Fruit fly (Drosophila melanogaster): ENCODE data around the gene yellow-h.

yellow-h gene

DNA sequence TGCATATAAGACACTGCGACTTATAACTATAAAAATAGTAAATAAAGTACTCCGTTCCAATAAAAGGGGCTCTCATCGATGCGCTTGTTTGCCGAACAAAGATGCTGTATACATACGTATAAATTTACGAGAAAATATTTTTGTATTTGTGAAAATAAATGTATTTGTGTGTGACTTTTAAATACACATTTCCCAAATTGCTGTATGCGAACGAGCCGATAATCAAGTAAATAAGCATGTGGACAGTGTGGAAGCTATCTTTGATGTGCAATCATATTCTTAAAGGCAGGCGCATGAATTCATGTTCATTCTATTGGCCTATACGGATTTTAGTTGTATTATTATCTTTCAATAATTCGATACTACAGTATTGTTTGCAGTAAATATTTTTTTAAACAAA lies 3.5 kb downstream of the yellow-h start:
- TF ChIP-seq CG2199 (GFP tag; IDR thresholded peaks at IDR 0.05) (peak; percentile 97), hkb (optimal IDR thresholded peaks at IDR 0.05) (no peak), hkb (GFP tag; IDR thresholded peaks at IDR 0.05) (no peak), CG10147 (GFP tag; optimal IDR thresholded peaks at IDR 0.05) (peak; percentile 6), Sox102F (GFP tag; optimal IDR thresholded peaks at IDR 0.05) (no peak), CG15479 (GFP tag; optimal IDR thresholded peaks at IDR 0.05) (no peak), Hmr (GFP tag; optimal IDR thresholded peaks at IDR 0.05) (no peak), CG13775 (GFP tag; optimal IDR thresholded peaks at IDR 0.05) (no peak), gem (tag; optimal IDR thresholded peaks at IDR 0.05) (peak; percentile 6), Fer1 (GFP tag; optimal IDR thresholded peaks at IDR 0.05) (no peak), CG17568 (GFP tag; optimal IDR thresholded peaks at IDR 0.05) (peak; percentile 9), ci (GFP tag; IDR thresholded peaks at IDR 0.05) (no peak), CG11085 (GFP tag; IDR thresholded peaks at IDR 0.05) (no peak), sima (GFP tag; optimal IDR thresholded peaks at IDR 0.05) (no peak), Asciz (GFP tag; optimal IDR thresholded peaks at IDR 0.05) (peak; percentile 9), Dp (GFP tag; optimal IDR thresholded peaks at IDR 0.05) (no peak), Poxn (GFP tag; IDR thresholded peaks at IDR 0.05) (no peak), CG33213 (GFP tag; optimal IDR thresholded peaks at IDR 0.05) (no peak), gfzf (GFP tag; optimal IDR thresholded peaks at IDR 0.05) (no peak), CG12299 (tag; optimal IDR thresholded peaks at IDR 0.05) (no peak), Xrp1 (GFP tag; IDR thresholded peaks at IDR 0.05) (peak; percentile 54), CG18599 (GFP tag; optimal IDR thresholded peaks at IDR 0.05) (no peak), Rx (GFP tag; IDR thresholded peaks at IDR 0.05) (no peak), CG17359 (tag; optimal IDR thresholded peaks at IDR 0.05) (peak; percentile 21), chif (GFP tag; optimal IDR thresholded peaks at IDR 0.05) (no peak), gcm (GFP tag; optimal IDR thresholded peaks at IDR 0.05) (no peak), bsh (GFP tag; optimal IDR thresholded peaks at IDR 0.05) (peak in 1 of 2 experiments; percentile 17), pan (optimal IDR thresholded peaks at IDR 0.05) (no peak), pan (GFP tag; optimal IDR thresholded peaks at IDR 0.05 in 1 of 2, IDR thresholded peaks at IDR 0.05 in 1 of 2) (no peak), BEAF-32 (GFP tag; optimal IDR thresholded peaks at IDR 0.05) (no peak), peb (GFP tag; IDR thresholded peaks at IDR 0.05) (no peak), eve (GFP tag; optimal IDR thresholded peaks at IDR 0.05) (peak in 1 of 2 experiments; percentile 4), CG15696 (tag; optimal IDR thresholded peaks at IDR 0.05) (peak; percentile 43), CG8290 (GFP tag; optimal IDR thresholded peaks at IDR 0.05) (no peak), CG8290 (tag; optimal IDR thresholded peaks at IDR 0.05) (peak in 1 of 2 experiments; percentile 21), CG1603 (tag; optimal IDR thresholded peaks at IDR 0.05) (peak; percentile 5), wdn (GFP tag; IDR thresholded peaks at IDR 0.05) (no peak), Atf6 (GFP tag; IDR thresholded peaks at IDR 0.05) (no peak), Sox100B (GFP tag; optimal IDR thresholded peaks at IDR 0.05) (peak; percentile 27), her (GFP tag; optimal IDR thresholded peaks at IDR 0.05) (no peak), cg (GFP tag; optimal IDR thresholded peaks at IDR 0.05) (peak; percentile 67), sens (GFP tag) (no peak), Med (GFP tag) (peak; percentile 31)

DNA sequence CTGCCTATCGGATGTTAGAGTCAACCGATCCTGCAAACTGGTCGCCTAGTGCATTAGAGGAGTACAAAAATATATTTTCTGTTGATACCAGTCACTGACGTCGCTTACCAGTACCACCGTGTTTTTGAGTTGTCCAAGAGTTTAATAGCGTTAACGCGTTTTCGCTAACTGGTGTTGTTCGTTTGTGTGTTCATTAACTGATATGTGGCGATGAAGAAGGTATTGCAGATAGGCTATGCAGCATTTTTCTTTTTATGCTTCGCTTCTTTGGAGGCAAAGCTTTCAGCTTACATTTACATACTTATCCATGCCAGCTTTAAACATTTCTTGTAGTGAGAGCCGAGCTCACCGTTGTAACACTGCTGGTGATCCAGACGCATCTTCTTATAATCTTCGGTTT lies 10.7 kb downstream of the yellow-h start:
- TF ChIP-seq CG2199 (GFP tag; IDR thresholded peaks at IDR 0.05) = peak; percentile 88
- peak; percentile 75 for TF ChIP-seq CG8089 (GFP tag; optimal IDR thresholded peaks at IDR 0.05)
- no peak for TF ChIP-seq CG10462 (GFP tag; optimal IDR thresholded peaks at IDR 0.05)
- no peak for TF ChIP-seq Hmx (GFP tag; optimal IDR thresholded peaks at IDR 0.05)
- no peak for TF ChIP-seq Sox100B (GFP tag; optimal IDR thresholded peaks at IDR 0.05)

Data from whole organism, embryonic.